Fruit fly (Drosophila melanogaster): ENCODE measurements around the gene Desi.

Desi gene

dm6 chr3R:10779269-10779668 is at the start of gene Desi:
TSS of gene Desi (plus strand) at chr3R:10779569.
- TF ChIP-seq tai (GFP tag; optimal IDR thresholded peaks at IDR 0.05) = no peak
- TF ChIP-seq Sp1 (GFP tag; optimal IDR thresholded peaks at IDR 0.05) = no peak
- no peak for TF ChIP-seq Hr83 (GFP tag; optimal IDR thresholded peaks at IDR 0.05; ENCODE audit: poor library complexity, severe bottlenecking)
- TF ChIP-seq dmrt93B (GFP tag; optimal IDR thresholded peaks at IDR 0.05) = no peak
- TF ChIP-seq lola (GFP tag; optimal IDR thresholded peaks at IDR 0.05) = no peak
- no peak for TF ChIP-seq Hnf4 (GFP tag; optimal IDR thresholded peaks at IDR 0.05)
- TF ChIP-seq Dfd (GFP tag; optimal IDR thresholded peaks at IDR 0.05) = no peak
- no peak for TF ChIP-seq pan (optimal IDR thresholded peaks at IDR 0.05)
- TF ChIP-seq Myc (optimal IDR thresholded peaks at IDR 0.05) = no peak
- no peak for TF ChIP-seq usp (GFP tag; optimal IDR thresholded peaks at IDR 0.05)
- TF ChIP-seq dl (GFP tag; optimal IDR thresholded peaks at IDR 0.05; ENCODE audit: insufficient read depth in 1 of 2, partially characterized antibody in 2 of 2) = no peak
- TF ChIP-seq woc (GFP tag; optimal IDR thresholded peaks at IDR 0.05) = no peak
- TF ChIP-seq N (GFP tag; optimal IDR thresholded peaks at IDR 0.05) = no peak
- no peak for TF ChIP-seq jim (GFP tag; optimal IDR thresholded peaks at IDR 0.05)
- TF ChIP-seq Vsx2 (GFP tag; optimal IDR thresholded peaks at IDR 0.05; ENCODE audit: partially characterized antibody) = no peak
- TF ChIP-seq Dif (GFP tag; optimal IDR thresholded peaks at IDR 0.05; ENCODE audit: partially characterized antibody) = no peak

DNA sequence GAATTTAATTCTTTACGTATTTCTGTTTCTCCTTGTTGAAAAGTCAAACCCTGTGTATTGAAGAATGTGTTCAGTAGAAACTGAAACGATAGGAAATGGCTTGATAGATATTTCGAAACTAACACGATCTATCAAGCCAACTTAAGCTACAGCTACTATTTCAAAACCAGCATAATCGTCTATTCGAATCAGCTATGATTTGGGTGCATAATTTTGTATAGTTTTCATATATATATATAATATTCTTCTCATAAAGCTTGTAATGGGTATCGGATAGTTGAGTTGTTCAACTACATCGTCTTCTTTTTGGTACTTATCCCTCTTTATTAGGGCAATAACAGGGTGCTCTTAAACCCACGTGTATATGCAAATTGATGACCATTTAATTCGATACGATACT is 43.5 kb upstream of the Desi start, which contains the start of gene tomboy20:
TSS of gene tomboy20 (minus strand) at position 101 of the 400 bp plus-strand sequence.
- TF ChIP-seq woc (GFP tag; optimal IDR thresholded peaks at IDR 0.05) = no peak
- TF ChIP-seq sage (GFP tag; optimal IDR thresholded peaks at IDR 0.05) = no peak
- no peak for TF ChIP-seq OdsH (GFP tag; optimal IDR thresholded peaks at IDR 0.05)
- no peak for TF ChIP-seq Hr78 (GFP tag; optimal IDR thresholded peaks at IDR 0.05)
- TF ChIP-seq Dif (GFP tag; optimal IDR thresholded peaks at IDR 0.05; ENCODE audit: partially characterized antibody) = no peak
- no peak for TF ChIP-seq foxo (GFP tag; optimal IDR thresholded peaks at IDR 0.05)
- TF ChIP-seq h (GFP tag; optimal IDR thresholded peaks at IDR 0.05) = no peak
- TF ChIP-seq jim (GFP tag; optimal IDR thresholded peaks at IDR 0.05) = no peak
- TF ChIP-seq sv (GFP tag; optimal IDR thresholded peaks at IDR 0.05) = no peak
- TF ChIP-seq psq (GFP tag; optimal IDR thresholded peaks at IDR 0.05) = no peak

- TF ChIP-seq dmrt93B (GFP tag; optimal IDR thresholded peaks at IDR 0.05) = no peak
- TF ChIP-seq lola (GFP tag; optimal IDR thresholded peaks at IDR 0.05) = no peak
- TF ChIP-seq Rel (GFP tag; optimal IDR thresholded peaks at IDR 0.05) = no peak
- no peak for TF ChIP-seq Rel (tag; optimal IDR thresholded peaks at IDR 0.05)
- no peak for TF ChIP-seq Jra (GFP tag; optimal IDR thresholded peaks at IDR 0.05)
- TF ChIP-seq dsf (GFP tag; optimal IDR thresholded peaks at IDR 0.05; ENCODE audit: borderline replicate concordance) = no peak
- no peak for TF ChIP-seq Dfd (GFP tag; optimal IDR thresholded peaks at IDR 0.05)
- no peak for TF ChIP-seq brk (GFP tag; optimal IDR thresholded peaks at IDR 0.05)
- no peak for TF ChIP-seq rgr (GFP tag; optimal IDR thresholded peaks at IDR 0.05)
- no peak for TF ChIP-seq Myc (optimal IDR thresholded peaks at IDR 0.05)
- TF ChIP-seq CG9705 (GFP tag; optimal IDR thresholded peaks at IDR 0.05) = no peak
- TF ChIP-seq Dif (GFP tag; optimal IDR thresholded peaks at IDR 0.05; ENCODE audit: partially characterized antibody) = no peak
- TF ChIP-seq dl (GFP tag; optimal IDR thresholded peaks at IDR 0.05; ENCODE audit: insufficient read depth in 1 of 2, partially characterized antibody in 2 of 2) = no peak
- no peak for TF ChIP-seq Hr78 (GFP tag; optimal IDR thresholded peaks at IDR 0.05)
- TF ChIP-seq Vsx2 (GFP tag; optimal IDR thresholded peaks at IDR 0.05; ENCODE audit: partially characterized antibody) = no peak
Observed at dm6 chr3R:10747650-10748049, 31.7 kb upstream of the Desi start.

DNA sequence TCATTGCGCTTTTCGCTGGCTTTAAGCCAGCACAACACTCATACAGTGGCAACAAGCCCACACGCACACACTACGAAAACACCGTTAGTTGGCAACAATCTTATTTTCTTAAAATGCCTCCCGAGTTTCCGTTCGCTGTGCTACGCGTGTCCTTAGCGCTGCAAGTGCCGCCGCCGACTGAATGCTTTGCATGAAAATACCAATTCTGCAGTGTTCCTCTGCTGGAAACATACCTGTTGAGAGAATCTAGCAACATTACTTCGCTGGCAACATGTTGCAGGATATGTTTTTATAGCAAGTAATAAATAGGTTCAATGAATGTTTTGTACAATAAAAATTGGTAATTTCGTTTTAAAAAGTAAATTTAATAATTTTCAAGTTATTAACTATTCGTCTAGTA is 28.3 kb upstream of the Desi start, which contains the start of gene TkR86C:
TSS of gene TkR86C (minus strand) at position 168 of the 400 bp plus-strand sequence.
- no peak for TF ChIP-seq OdsH (GFP tag; optimal IDR thresholded peaks at IDR 0.05)

dm6 chr3R:10755534-10755933 is 23.8 kb upstream of the Desi start, which contains the start of gene CG14691:
TSS of gene CG14691 (minus strand) at chr3R:10755634.
- TF ChIP-seq Mio (GFP tag; optimal IDR thresholded peaks at IDR 0.05) (no peak), CrebA (GFP tag; optimal IDR thresholded peaks at IDR 0.05; ENCODE audit: borderline replicate concordance) (no peak), tai (GFP tag; optimal IDR thresholded peaks at IDR 0.05) (no peak), dmrt93B (GFP tag; optimal IDR thresholded peaks at IDR 0.05) (no peak), Rel (GFP tag; optimal IDR thresholded peaks at IDR 0.05) (no peak), Rel (tag; optimal IDR thresholded peaks at IDR 0.05) (no peak), rgr (GFP tag; optimal IDR thresholded peaks at IDR 0.05) (no peak), fru (GFP tag; optimal IDR thresholded peaks at IDR 0.05) (no peak)

Measured in whole organism, wandering third instar larva.